Fruit fly (Drosophila melanogaster): ENCODE measurements around the gene Zw10.

The Zw10 gene

dm6 chrX:2619651-2620050, 15.7 kb downstream of the Zw10 start, which contains the start of the genes Tsp3A and Seipin (continued):
- peak in 1 of 3 experiments; percentile 46 for TF ChIP-seq lola (GFP tag; optimal IDR thresholded peaks at IDR 0.05)
- peak; percentile 62; the same call in 1 of the 3 replicates for TF ChIP-seq C15 (GFP tag; IDR thresholded peaks at IDR 0.05)
- peak; percentile 80 for TF ChIP-seq pb (GFP tag; optimal IDR thresholded peaks at IDR 0.05)
- peak; percentile 85 for TF ChIP-seq her (GFP tag; optimal IDR thresholded peaks at IDR 0.05)
- TF ChIP-seq CG1603 (tag; optimal IDR thresholded peaks at IDR 0.05): peak; percentile 90
- peak; percentile 70 for TF ChIP-seq Deaf1 (tag; optimal IDR thresholded peaks at IDR 0.05)
- TF ChIP-seq Sin3A (optimal IDR thresholded peaks at IDR 0.05): no peak
- peak; percentile 64; the same call in 1 of the 2 replicates for TF ChIP-seq toy (GFP tag; IDR thresholded peaks at IDR 0.05)
- TF ChIP-seq Atf3 (GFP tag; optimal IDR thresholded peaks at IDR 0.05): peak; percentile 52
- peak; percentile 84 for TF ChIP-seq CG6765 (GFP tag; optimal IDR thresholded peaks at IDR 0.05)
- TF ChIP-seq ftz-f1 (GFP tag; optimal IDR thresholded peaks at IDR 0.05): peak; percentile 65
- peak; percentile 91 for TF ChIP-seq row (GFP tag; IDR thresholded peaks at IDR 0.05)
- peak; percentile 37 for TF ChIP-seq CG2875 (GFP tag; optimal IDR thresholded peaks at IDR 0.05)
- TF ChIP-seq otp (GFP tag; IDR thresholded peaks at IDR 0.05): peak; percentile 77
- TF ChIP-seq corto (GFP tag; optimal IDR thresholded peaks at IDR 0.05): no peak
- TF ChIP-seq lmd (GFP tag; IDR thresholded peaks at IDR 0.05): peak; percentile 90
- TF ChIP-seq CG33557 (GFP tag; optimal IDR thresholded peaks at IDR 0.05): peak; percentile 3
- TF ChIP-seq Nf-YB (GFP tag; optimal IDR thresholded peaks at IDR 0.05): peak; percentile 45
- peak; percentile 47 for TF ChIP-seq run (tag; optimal IDR thresholded peaks at IDR 0.05)
- peak; percentile 82 for TF ChIP-seq ap (GFP tag; IDR thresholded peaks at IDR 0.05)
- peak; percentile 93 for TF ChIP-seq stc (GFP tag; IDR thresholded peaks at IDR 0.05)
- TF ChIP-seq kah (GFP tag; optimal IDR thresholded peaks at IDR 0.05): peak; percentile 79
- TF ChIP-seq CG8765 (GFP tag; IDR thresholded peaks at IDR 0.05): peak; percentile 66; the same call in 1 of the 2 replicates
- peak; percentile 70 for TF ChIP-seq CG9817 (tag; optimal IDR thresholded peaks at IDR 0.05)
- TF ChIP-seq Hey (tag; optimal IDR thresholded peaks at IDR 0.05): peak; percentile 44
- TF ChIP-seq CG7271 (tag; optimal IDR thresholded peaks at IDR 0.05): no peak
- TF ChIP-seq CG5953 (GFP tag; IDR thresholded peaks at IDR 0.05): peak; percentile 74
- peak; percentile 70; the same call in 2 of the 3 replicates for TF ChIP-seq z (GFP tag; IDR thresholded peaks at IDR 0.05)
- peak; percentile 92 for TF ChIP-seq CG16779 (GFP tag; IDR thresholded peaks at IDR 0.05)
- TF ChIP-seq Blimp-1 (GFP tag; optimal IDR thresholded peaks at IDR 0.05): peak; percentile 65
- peak; percentile 79 for TF ChIP-seq crc (GFP tag; optimal IDR thresholded peaks at IDR 0.05)
- TF ChIP-seq CG6272 (GFP tag; IDR thresholded peaks at IDR 0.05): peak; percentile 82
- TF ChIP-seq CG1233 (GFP tag; optimal IDR thresholded peaks at IDR 0.05): peak; percentile 83
- peak; percentile 67; the same call in 1 of the 2 replicates for TF ChIP-seq klu (GFP tag; IDR thresholded peaks at IDR 0.05)
- TF ChIP-seq CHES-1-like (GFP tag; optimal IDR thresholded peaks at IDR 0.05): peak; percentile 82
- no peak for TF ChIP-seq cad (GFP tag; optimal IDR thresholded peaks at IDR 0.05)
- peak; percentile 66 for TF ChIP-seq zf30C (GFP tag; optimal IDR thresholded peaks at IDR 0.05)
- no peak for TF ChIP-seq CG11504 (tag; optimal IDR thresholded peaks at IDR 0.05)
- peak; percentile 58 for TF ChIP-seq ewg (GFP tag; optimal IDR thresholded peaks at IDR 0.05)
- peak; percentile 59 for TF ChIP-seq CG4360 (GFP tag; IDR thresholded peaks at IDR 0.05)
- TF ChIP-seq CG17186 (GFP tag; optimal IDR thresholded peaks at IDR 0.05): peak; percentile 60
- peak; percentile 57 for TF ChIP-seq pum (GFP tag; optimal IDR thresholded peaks at IDR 0.05)
- no peak for TF ChIP-seq h (optimal IDR thresholded peaks at IDR 0.05)
- peak; percentile 36; the same call in 2 of the 3 replicates for TF ChIP-seq croc (GFP tag; conservative IDR thresholded peaks at IDR 0.05)
- peak; percentile 55 for TF ChIP-seq CG7928 (GFP tag; optimal IDR thresholded peaks at IDR 0.05)
- TF ChIP-seq CG3065 (GFP tag; optimal IDR thresholded peaks at IDR 0.05): no peak
- TF ChIP-seq dati (GFP tag; IDR thresholded peaks at IDR 0.05): peak; percentile 79
- TF ChIP-seq CG33213 (GFP tag; optimal IDR thresholded peaks at IDR 0.05): peak; percentile 79
- TF ChIP-seq aop (GFP tag; IDR thresholded peaks at IDR 0.05): no peak; the same call in 1 of the 2 replicates
- no peak for TF ChIP-seq yki (optimal IDR thresholded peaks at IDR 0.05)
- TF ChIP-seq abd-A (tag; optimal IDR thresholded peaks at IDR 0.05): no peak
- no peak for TF ChIP-seq knrl (GFP tag; IDR thresholded peaks at IDR 0.05; ENCODE audit: partially characterized antibody)
